Worm (Caenorhabditis elegans): ENCODE measurements around the gene str-83.

DNA sequence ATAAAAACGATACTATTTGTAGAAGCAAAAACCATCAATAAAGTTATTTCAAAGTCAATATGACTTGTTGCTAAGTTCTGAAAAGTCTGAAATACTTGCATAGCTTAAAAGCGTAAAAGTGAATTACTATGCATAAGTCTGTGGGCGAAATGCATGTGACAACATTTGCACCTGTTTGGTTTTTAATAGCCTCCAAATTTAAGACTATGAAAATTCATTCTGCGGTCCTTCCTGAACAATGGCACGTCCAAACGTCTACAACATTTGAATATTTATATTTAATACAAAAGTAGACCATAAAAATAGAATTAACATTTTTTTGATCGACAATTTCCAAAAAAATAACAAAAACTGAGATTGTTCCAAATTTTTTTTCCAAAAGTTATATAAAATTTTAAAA lies 44.7 kb downstream of the str-83 start, which contains the start of gene K09D9.14:
- no peak for TF ChIP-seq him-1 (tag; optimal IDR thresholded peaks at IDR 0.05)
- TF ChIP-seq dao-5 (tag; optimal IDR thresholded peaks at IDR 0.05) = no peak
- TF ChIP-seq W03F9.2 (tag; optimal IDR thresholded peaks at IDR 0.05) = no peak

Measured in whole organism, L4/young adult.